Worm (Caenorhabditis elegans): ENCODE data around the gene apn-1.

DNA sequence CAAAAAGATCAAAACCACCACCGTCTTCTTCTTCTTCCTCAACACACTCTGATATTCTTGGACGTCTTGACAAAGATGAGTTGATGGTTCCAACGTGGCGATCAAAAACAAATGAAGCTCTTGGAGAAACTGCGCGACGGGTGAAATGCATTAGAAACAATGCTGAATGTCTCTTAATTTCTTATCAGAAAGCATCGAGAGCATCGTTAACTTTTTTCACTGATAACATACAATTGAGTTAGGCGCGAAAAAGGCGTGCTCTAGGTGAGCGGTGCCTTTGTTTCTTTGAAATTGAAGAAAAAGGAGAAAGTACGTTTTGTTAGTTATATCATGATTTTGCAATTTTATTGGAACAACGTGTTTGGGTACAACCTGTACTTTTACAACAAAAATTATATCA, 25.9 kb downstream of the apn-1 start, which contains the start of gene gpcp-2:
- no peak for TF ChIP-seq klf-2 (GFP tag; conservative IDR thresholded peaks at IDR 0.05)
- no peak for TF ChIP-seq ref-1 (GFP tag; conservative IDR thresholded peaks at IDR 0.05)
- no peak for TF ChIP-seq T22C8.4 (GFP tag; IDR thresholded peaks at IDR 0.05)
- no peak for TF ChIP-seq med-1 (GFP tag; optimal IDR thresholded peaks at IDR 0.05; ENCODE audit: insufficient read depth)
